Fruit fly (Drosophila melanogaster) whole organism, embryonic: Measurements from ENCODE around the gene lgs.

Experiments used
- Aef1 ChIP-seq: fragments of 200-800 bp; sonication (Bioruptor generic); IDR thresholded peaks from 3 replicates; pipeline ENCODE4 v1.3.6; 2022; ENCODE audit warnings: missing biosample characterization, missing genetic modification characterization
- BEAF-32 ChIP-seq: fragments of 200-800 bp; sonication (Bioruptor generic); optimal IDR thresholded peaks from 3 replicates; lab custom pipeline; 2017; ENCODE audit warnings: missing biosample characterization, missing genetic modification characterization, mild to moderate bottlenecking, moderate library complexity, missing genetic modification reagents
- Bdp1 ChIP-seq: fragments of 200-800 bp; sonication (Bioruptor generic); optimal IDR thresholded peaks from 3 replicates; lab custom pipeline; 2016; ENCODE audit warnings: missing biosample characterization, missing genetic modification characterization
- CG10267 ChIP-seq: fragments of 200-800 bp; sonication (Bioruptor generic); optimal IDR thresholded peaks from 2 replicates; lab custom pipeline; 2018; ENCODE audit warnings: missing biosample characterization, mild to moderate bottlenecking, missing genetic modification characterization, moderate library complexity
- CG10366 ChIP-seq: fragments of 200-800 bp; sonication (Bioruptor generic); IDR thresholded peaks from 2 replicates; pipeline ENCODE4 v1.3.6; 2022; ENCODE audit warnings: missing biosample characterization, missing genetic modification characterization
- CG10431 ChIP-seq: fragments of 200-800 bp; sonication (Bioruptor generic); optimal IDR thresholded peaks from 3 replicates; lab custom pipeline; 2018; ENCODE audit warnings: missing biosample characterization, mild to moderate bottlenecking, missing genetic modification characterization
- CG11560 ChIP-seq: fragments of 200-800 bp; sonication (Bioruptor generic); IDR thresholded peaks from 3 replicates; pipeline ENCODE4 v1.3.6; 2022; ENCODE audit warnings: missing biosample characterization, missing genetic modification characterization
- CG12769 ChIP-seq: fragments of 200-800 bp; sonication (Bioruptor generic); optimal IDR thresholded peaks from 2 replicates; lab custom pipeline; 2019; ENCODE audit warnings: missing biosample characterization, mild to moderate bottlenecking, missing genetic modification characterization, moderate library complexity
- CG13123 ChIP-seq: fragments of 200-800 bp; sonication (Bioruptor generic); optimal IDR thresholded peaks from 2 replicates; lab custom pipeline; 2016; ENCODE audit warnings: missing biosample characterization, missing genetic modification characterization
- CG14050 ChIP-seq: fragments of 200-800 bp; sonication (Bioruptor generic); IDR thresholded peaks from 3 replicates; pipeline ENCODE4 v1.3.6; 2022; ENCODE audit warnings: missing biosample characterization, missing genetic modification characterization
- CG17829 ChIP-seq: fragments of 200-800 bp; optimal IDR thresholded peaks from 2 replicates; lab custom pipeline; 2019; ENCODE audit warnings: missing biosample characterization, mild to moderate bottlenecking, missing genetic modification characterization, moderate library complexity
- CG2875 ChIP-seq: fragments of 200-800 bp; sonication (Bioruptor generic); optimal IDR thresholded peaks from 2 replicates; lab custom pipeline; 2017; ENCODE audit warnings: missing biosample characterization, mild to moderate bottlenecking, missing genetic modification characterization, missing genetic modification reagents
- CG30020 ChIP-seq: fragments of 200-800 bp; optimal IDR thresholded peaks from 2 replicates; lab custom pipeline; 2019; ENCODE audit warnings: missing biosample characterization, mild to moderate bottlenecking, missing genetic modification characterization, moderate library complexity
- CG34422 ChIP-seq: fragments of 200-800 bp; sonication (Bioruptor generic); IDR thresholded peaks from 3 replicates; pipeline ENCODE4 v1.3.6; 2022; ENCODE audit warnings: missing biosample characterization, missing genetic modification characterization
- CG4282 ChIP-seq: fragments of 200-800 bp; sonication (Bioruptor generic); optimal IDR thresholded peaks from 2 replicates; lab custom pipeline; 2016; ENCODE audit warnings: missing biosample characterization, missing genetic modification characterization
- CG4730 ChIP-seq: fragments of 200-800 bp; sonication (Bioruptor generic); IDR thresholded peaks from 2 replicates; pipeline ENCODE4 v1.3.6; 2022; ENCODE audit warnings: missing biosample characterization, missing genetic modification characterization
- CG5245 ChIP-seq: fragments of 200-800 bp; sonication (Bioruptor generic); optimal IDR thresholded peaks from 3 replicates; lab custom pipeline; 2016; ENCODE audit warnings: missing biosample characterization, missing genetic modification characterization
- CG6272 ChIP-seq: fragments of 200-800 bp; sonication (Bioruptor generic); IDR thresholded peaks from 2 replicates; pipeline ENCODE4 v1.3.6; 2022; ENCODE audit warnings: missing biosample characterization, missing genetic modification characterization
- D19B ChIP-seq: fragments of 200-800 bp; sonication (Bioruptor generic); optimal IDR thresholded peaks from 2 replicates; lab custom pipeline; 2017; ENCODE audit warnings: missing biosample characterization, mild to moderate bottlenecking, missing genetic modification characterization
- Dad ChIP-seq: fragments of 200-800 bp; sonication (Bioruptor generic); optimal IDR thresholded peaks from 3 replicates; lab custom pipeline; 2016; ENCODE audit warnings: missing biosample characterization, missing genetic modification characterization
- Dbx ChIP-seq: fragments of 200-800 bp; sonication (Bioruptor generic); IDR thresholded peaks from 3 replicates; pipeline ENCODE4 v1.3.6; 2022; ENCODE audit warnings: missing biosample characterization, missing genetic modification characterization
- Drgx ChIP-seq: fragments of 200-800 bp; sonication (Bioruptor generic); IDR thresholded peaks from 2 replicates; pipeline ENCODE4 v1.3.6; 2022; ENCODE audit warnings: missing biosample characterization, missing genetic modification characterization
- E2f2 ChIP-seq: fragments of 200-800 bp; sonication (Bioruptor generic); IDR thresholded peaks from 2 replicates; pipeline ENCODE4 v1.3.6; 2022; ENCODE audit warnings: missing biosample characterization, missing genetic modification characterization
- Fer3 ChIP-seq: fragments of 200-800 bp; sonication (Bioruptor generic); optimal IDR thresholded peaks from 2 replicates; lab custom pipeline; 2018; ENCODE audit warnings: missing biosample characterization, mild to moderate bottlenecking, missing genetic modification characterization, moderate library complexity
- HHEX ChIP-seq: fragments of 200-800 bp; sonication (Bioruptor generic); optimal IDR thresholded peaks from 3 replicates; lab custom pipeline; 2017; ENCODE audit warnings: missing biosample characterization, mild to moderate bottlenecking, missing genetic modification characterization, missing genetic modification reagents
- Mrtf ChIP-seq: fragments of 200-800 bp; sonication (Bioruptor generic); IDR thresholded peaks from 3 replicates; pipeline ENCODE4 v1.3.6; 2022; ENCODE audit warnings: missing biosample characterization, missing genetic modification characterization
- Neu2 ChIP-seq: fragments of 200-800 bp; sonication (Bioruptor generic); optimal IDR thresholded peaks from 3 replicates; lab custom pipeline; 2016; ENCODE audit warnings: missing biosample characterization, missing genetic modification characterization, borderline replicate concordance
- Nf-YB ChIP-seq: fragments of 200-800 bp; sonication (Bioruptor generic); optimal IDR thresholded peaks from 3 replicates; lab custom pipeline; 2019; ENCODE audit warnings: missing biosample characterization, mild to moderate bottlenecking, missing genetic modification characterization, moderate library complexity
- Poxn ChIP-seq: fragments of 200-800 bp; sonication (Bioruptor generic); IDR thresholded peaks from 2 replicates; pipeline ENCODE4 v1.3.6; 2022; ENCODE audit warnings: missing biosample characterization, missing genetic modification characterization
- Ptx1 ChIP-seq: fragments of 200-800 bp; sonication (Bioruptor generic); IDR thresholded peaks from 2 replicates; pipeline ENCODE4 v1.3.6; 2022; ENCODE audit warnings: missing biosample characterization, missing genetic modification characterization
- Ravus ChIP-seq: fragments of 200-800 bp; sonication (Bioruptor generic); IDR thresholded peaks from 2 replicates; pipeline ENCODE4 v1.3.6; 2022; ENCODE audit warnings: missing biosample characterization, missing genetic modification characterization
- Rfx ChIP-seq: fragments of 200-800 bp; sonication (Bioruptor generic); IDR thresholded peaks from 2 replicates; pipeline ENCODE4 v1.3.6; 2022; ENCODE audit warnings: missing biosample characterization, missing genetic modification characterization
- abd-A ChIP-seq: fragments of 200-800 bp; sonication (Bioruptor generic); optimal IDR thresholded peaks from 3 replicates; lab custom pipeline; 2019; ENCODE audit warnings: missing biosample characterization, mild to moderate bottlenecking, missing genetic modification characterization, moderate library complexity
- dan ChIP-seq: fragments of 200-800 bp; sonication (Bioruptor generic); IDR thresholded peaks from 2 replicates; pipeline ENCODE4 v1.3.6; 2022; ENCODE audit warnings: missing biosample characterization, missing genetic modification characterization
- disco-r ChIP-seq: fragments of 200-800 bp; sonication (Bioruptor generic); optimal IDR thresholded peaks from 2 replicates; lab custom pipeline; 2016; ENCODE audit warnings: missing biosample characterization, missing genetic modification characterization
- ewg ChIP-seq: fragments of 200-800 bp; sonication (Bioruptor generic); optimal IDR thresholded peaks from 3 replicates; lab custom pipeline; 2017; ENCODE audit warnings: mild to moderate bottlenecking, missing biosample characterization, missing genetic modification reagents, missing genetic modification characterization
- gcm2 ChIP-seq: fragments of 200-800 bp; sonication (Bioruptor generic); optimal IDR thresholded peaks from 2 replicates; lab custom pipeline; 2016; ENCODE audit warnings: missing biosample characterization, missing genetic modification characterization
- grau ChIP-seq: fragments of 200-800 bp; optimal IDR thresholded peaks from 3 replicates; lab custom pipeline; 2019; ENCODE audit warnings: missing biosample characterization, mild to moderate bottlenecking, missing genetic modification characterization, moderate library complexity
- jumu ChIP-seq: fragments of 200-800 bp; sonication (Bioruptor generic); optimal IDR thresholded peaks from 3 replicates; lab custom pipeline; 2016; ENCODE audit warnings: missing biosample characterization, missing genetic modification characterization
- klu ChIP-seq: fragments of 200-800 bp; sonication (Bioruptor generic); IDR thresholded peaks from 2 replicates; pipeline ENCODE4 v1.3.6; 2022; ENCODE audit warnings: missing biosample characterization, missing genetic modification characterization
- onecut ChIP-seq: fragments of 200-800 bp; sonication (Bioruptor generic); IDR thresholded peaks from 2 replicates; pipeline ENCODE4 v1.3.6; 2022; ENCODE audit warnings: missing biosample characterization, missing genetic modification characterization
- pan ChIP-seq, 4 experiments: fragments of >200 bp in 3 of 4; fragments of 200-800 bp in 1 of 4; sonication (Bioruptor generic) in 1 of 4; optimal IDR thresholded peaks in 3 of 4; IDR thresholded peaks in 1 of 4; 2 replicates each; pipeline versions ENCODE4 v1.3.6 to Lab custom; 2017 to 2022; ENCODE audit warnings: missing biosample characterization in 2 of 4, missing genetic modification characterization in 2 of 4, mixed read lengths in 1 of 4
- peb ChIP-seq: fragments of 200-800 bp; sonication (Bioruptor generic); IDR thresholded peaks from 2 replicates; pipeline ENCODE4 v1.3.6; 2022; ENCODE audit warnings: missing biosample characterization, missing genetic modification characterization
- pzg ChIP-seq: fragments of 200-800 bp; sonication (Bioruptor generic); optimal IDR thresholded peaks from 3 replicates; lab custom pipeline; 2018; ENCODE audit warnings: missing biosample characterization, mild to moderate bottlenecking, missing genetic modification characterization, moderate library complexity
- sd ChIP-seq: fragments of 200-800 bp; sonication (Bioruptor generic); optimal IDR thresholded peaks from 3 replicates; lab custom pipeline; 2018; ENCODE audit warnings: missing biosample characterization, mild to moderate bottlenecking, missing genetic modification characterization, moderate library complexity
- seq ChIP-seq: fragments of 200-800 bp; sonication (Bioruptor generic); IDR thresholded peaks from 2 replicates; pipeline ENCODE4 v1.3.6; 2022; ENCODE audit warnings: missing biosample characterization, missing genetic modification characterization
- so ChIP-seq: fragments of 200-800 bp; sonication (Bioruptor generic); IDR thresholded peaks from 3 replicates; pipeline ENCODE4 v1.3.6; 2022; ENCODE audit warnings: missing biosample characterization, missing genetic modification characterization
- stwl ChIP-seq: fragments of 200-800 bp; sonication (Bioruptor generic); optimal IDR thresholded peaks from 3 replicates; lab custom pipeline; 2018; ENCODE audit warnings: missing biosample characterization, mild to moderate bottlenecking, missing genetic modification characterization, moderate library complexity
- tap ChIP-seq: fragments of 200-800 bp; optimal IDR thresholded peaks from 3 replicates; lab custom pipeline; 2019; ENCODE audit warnings: missing biosample characterization, mild to moderate bottlenecking, missing genetic modification characterization, moderate library complexity
- trem ChIP-seq: fragments of 200-800 bp; optimal IDR thresholded peaks from 3 replicates; lab custom pipeline; 2019; ENCODE audit warnings: missing biosample characterization, mild to moderate bottlenecking, missing genetic modification characterization, moderate library complexity
- usp ChIP-seq: fragments of >200 bp; optimal IDR thresholded peaks from 2 replicates; lab custom pipeline; 2017; ENCODE audit warnings: missing biosample characterization, missing genetic modification characterization
- vfl ChIP-seq: fragments of 200-800 bp; sonication (Bioruptor generic); optimal IDR thresholded peaks from 2 replicates; lab custom pipeline; 2016; ENCODE audit warnings: missing biosample characterization, missing genetic modification characterization

Gene lgs

dm6 chr4:445931-446526 lies 2.3 kb upstream of the lgs start (continued):
- TF ChIP-seq CG30020 (tag; lab: Kevin White, UChicago) (peak; percentile 47), CG2875 (GFP tag; lab: Kevin White, UChicago) (peak; percentile 39), CG14050 (no peak), Nf-YB (GFP tag; lab: Kevin White, UChicago) (no peak), ewg (GFP tag; lab: Kevin White, UChicago) (no peak), disco-r (GFP tag; lab: Kevin White, UChicago) (peak; percentile 26), so (GFP tag; lab: Robert Waterston, UW) (no peak), seq (no peak), E2f2 (no peak), CG4730 (GFP tag; lab: Robert Waterston, UW) (no peak), Poxn (GFP tag; lab: Robert Waterston, UW) (no peak), pzg (GFP tag; lab: Kevin White, UChicago) (no peak), klu (GFP tag; lab: Robert Waterston, UW) (no peak), Aef1 (no peak), jumu (GFP tag; lab: Kevin White, UChicago) (no peak), CG10366 (GFP tag; lab: Robert Waterston, UW) (no peak), abd-A (no peak), vfl (GFP tag; lab: Kevin White, UChicago) (no peak), tap (tag; lab: Kevin White, UChicago) (no peak), Neu2 (GFP tag; lab: Kevin White, UChicago) (no peak), HHEX (GFP tag; lab: Kevin White, UChicago) (no peak), Fer3 (tag; lab: Kevin White, UChicago) (no peak), Ravus (no peak), CG4282 (GFP tag; lab: Kevin White, UChicago) (no peak), Rfx (GFP tag; lab: Robert Waterston, UW) (no peak), Dbx (GFP tag; lab: Robert Waterston, UW) (no peak), stwl (tag; lab: Kevin White, UChicago) (no peak), CG12769 (tag; lab: Kevin White, UChicago) (no peak), D19B (no peak), CG34422 (no peak), Drgx (GFP tag; lab: Robert Waterston, UW) (no peak), CG10267 (peak; percentile 14), Dad (no peak), Bdp1 (GFP tag; lab: Kevin White, UChicago) (no peak), trem (tag; lab: Kevin White, UChicago) (no peak), peb (GFP tag; lab: Robert Waterston, UW) (no peak), grau (no peak), CG17829 (tag; lab: Kevin White, UChicago) (peak; percentile 1), usp (GFP tag; lab: Kevin White, UChicago) (no peak), sd (tag; lab: Kevin White, UChicago) (no peak), BEAF-32 (GFP tag; lab: Kevin White, UChicago) (peak; percentile 1), CG10431 (peak; percentile 81), CG13123 (GFP tag; lab: Kevin White, UChicago) (no peak), gcm2 (GFP tag; lab: Kevin White, UChicago) (no peak), Mrtf (GFP tag; lab: Robert Waterston, UW) (no peak), Ptx1 (GFP tag; lab: Robert Waterston, UW) (no peak), dan (no peak), CG5245 (no peak), CG11560 (tag; lab: Robert Waterston, UW) (no peak), CG6272 (GFP tag; lab: Robert Waterston, UW) (no peak), pan (optimal IDR thresholded peaks at IDR 0.05; lab: Kevin White, UChicago) (no peak), pan (GFP tag; optimal IDR thresholded peaks at IDR 0.05 in 1 of 2, IDR thresholded peaks at IDR 0.05 in 1 of 2) (no peak), onecut (GFP tag; lab: Robert Waterston, UW) (peak; percentile 100)
